Fruit fly (Drosophila melanogaster): ENCODE measurements around the gene Aven.

The Aven gene

DNA sequence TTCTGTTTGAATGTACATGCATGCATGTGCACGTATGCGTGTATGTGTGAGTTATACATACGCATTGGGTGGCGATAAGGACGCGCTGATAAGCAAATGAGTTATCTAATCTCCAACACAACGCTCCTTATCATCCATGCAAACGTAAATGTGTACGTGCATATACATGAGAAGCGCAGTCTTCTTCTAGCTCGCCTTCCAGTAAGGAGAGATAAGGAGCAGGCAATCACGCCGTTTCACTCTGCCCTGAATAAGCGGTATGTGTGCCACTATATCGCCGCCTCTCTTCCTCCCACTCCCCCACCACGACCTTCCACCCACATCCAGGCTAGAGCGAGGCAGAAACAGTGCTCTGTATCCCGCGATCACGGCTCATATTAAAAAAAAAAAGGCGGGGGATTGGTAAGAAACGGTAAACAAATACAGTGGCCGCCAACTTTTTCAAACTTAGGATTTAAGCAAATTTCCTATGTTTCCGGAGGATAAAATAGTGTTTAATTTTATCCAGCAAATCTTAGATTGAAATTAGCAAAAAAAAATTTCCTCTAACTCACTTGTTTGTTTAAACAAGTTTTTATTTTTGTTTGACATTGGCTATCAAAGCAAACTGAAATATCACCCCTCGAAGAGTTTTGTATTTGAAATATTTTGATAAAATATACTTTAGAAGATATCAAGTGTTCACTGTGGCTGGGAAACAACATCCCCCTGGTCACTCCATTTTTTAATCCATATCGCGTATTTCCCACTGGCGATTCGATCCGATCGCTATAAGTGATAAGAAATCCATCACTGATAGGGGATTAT lies 48.7 kb downstream of the Aven start (continued):
- no peak for TF ChIP-seq p53 (GFP tag; optimal IDR thresholded peaks at IDR 0.05)
- TF ChIP-seq CG1792 (GFP tag; optimal IDR thresholded peaks at IDR 0.05): no peak
- TF ChIP-seq CoRest (tag; optimal IDR thresholded peaks at IDR 0.05): peak; percentile 14
- TF ChIP-seq gro (GFP tag; optimal IDR thresholded peaks at IDR 0.05): no peak
- TF ChIP-seq lab (GFP tag; optimal IDR thresholded peaks at IDR 0.05): peak; percentile 3
- peak; percentile 68 for TF ChIP-seq CG1832 (GFP tag; optimal IDR thresholded peaks at IDR 0.05)
- no peak for TF ChIP-seq CG16779 (GFP tag; IDR thresholded peaks at IDR 0.05)
- TF ChIP-seq Bgb (GFP tag; IDR thresholded peaks at IDR 0.05; ENCODE audit: partially characterized antibody): peak; percentile 22; the same call in 1 of the 2 replicates
- no peak for TF ChIP-seq CG34422 (GFP tag; IDR thresholded peaks at IDR 0.05)
- no peak for TF ChIP-seq CG9876 (GFP tag; optimal IDR thresholded peaks at IDR 0.05)
- TF ChIP-seq CG15479 (GFP tag; optimal IDR thresholded peaks at IDR 0.05): peak; percentile 76
- peak; percentile 56 for TF ChIP-seq mirr (GFP tag; optimal IDR thresholded peaks at IDR 0.05)
- no peak for TF ChIP-seq Xrp1 (GFP tag; IDR thresholded peaks at IDR 0.05)
- no peak for TF ChIP-seq gcm (GFP tag; optimal IDR thresholded peaks at IDR 0.05)
- TF ChIP-seq Nf-YC (tag; optimal IDR thresholded peaks at IDR 0.05): no peak
- TF ChIP-seq CG11504 (tag; optimal IDR thresholded peaks at IDR 0.05): peak; percentile 24
- TF ChIP-seq CG7786 (GFP tag; optimal IDR thresholded peaks at IDR 0.05): peak; percentile 18
- no peak for TF ChIP-seq CG10147 (GFP tag; optimal IDR thresholded peaks at IDR 0.05)
- peak; percentile 35 for TF ChIP-seq Meics (GFP tag; optimal IDR thresholded peaks at IDR 0.05)
- peak; percentile 73 for TF ChIP-seq crol (GFP tag; IDR thresholded peaks at IDR 0.05)
- 0 out of 2 replicates have a peak, but pooled peaks have one; percentile 5 for TF ChIP-seq CG9932 (GFP tag; IDR thresholded peaks at IDR 0.05)
- no peak for TF ChIP-seq Hr78 (GFP tag; optimal IDR thresholded peaks at IDR 0.05)
- peak; percentile 86 for TF ChIP-seq grn (GFP tag; optimal IDR thresholded peaks at IDR 0.05)
- TF ChIP-seq Rfx (GFP tag; IDR thresholded peaks at IDR 0.05): no peak
- TF ChIP-seq caup (GFP tag; optimal IDR thresholded peaks at IDR 0.05; ENCODE audit: severe bottlenecking): peak; percentile 15
- no peak for TF ChIP-seq lmd (GFP tag; IDR thresholded peaks at IDR 0.05)
- TF ChIP-seq Sin3A (optimal IDR thresholded peaks at IDR 0.05): no peak
- peak; percentile 12 for TF ChIP-seq Hr3 (GFP tag; optimal IDR thresholded peaks at IDR 0.05)
- TF ChIP-seq CG12659 (GFP tag; optimal IDR thresholded peaks at IDR 0.05): peak; percentile 18
- TF ChIP-seq CG4424 (GFP tag; optimal IDR thresholded peaks at IDR 0.05): peak; percentile 23
- TF ChIP-seq CG8359 (GFP tag; optimal IDR thresholded peaks at IDR 0.05; ENCODE audit: borderline replicate concordance): no peak
- peak; percentile 66 for TF ChIP-seq cg (GFP tag; optimal IDR thresholded peaks at IDR 0.05)
- TF ChIP-seq Sox102F (GFP tag; optimal IDR thresholded peaks at IDR 0.05): peak; percentile 4
- TF ChIP-seq CG8944 (GFP tag; optimal IDR thresholded peaks at IDR 0.05): no peak
- TF ChIP-seq wdn (GFP tag; IDR thresholded peaks at IDR 0.05): no peak
- TF ChIP-seq sim (GFP tag; IDR thresholded peaks at IDR 0.05): no peak
- TF ChIP-seq CG18262 (tag; optimal IDR thresholded peaks at IDR 0.05): no peak
- TF ChIP-seq sug (tag; optimal IDR thresholded peaks at IDR 0.05): peak; percentile 31
- TF ChIP-seq ftz-f1 (GFP tag; optimal IDR thresholded peaks at IDR 0.05): peak; percentile 14
- TF ChIP-seq sna (GFP tag; IDR thresholded peaks at IDR 0.05; ENCODE audit: partially characterized antibody): no peak
- TF ChIP-seq sens (GFP tag): peak; percentile 84
- no peak for TF ChIP-seq cwo (GFP tag; optimal IDR thresholded peaks at IDR 0.05)
- TF ChIP-seq CG10431 (GFP tag; optimal IDR thresholded peaks at IDR 0.05): peak; percentile 74
- no peak for TF ChIP-seq hbn (GFP tag; IDR thresholded peaks at IDR 0.05; ENCODE audit: partially characterized antibody)
- no peak for TF ChIP-seq Ravus (GFP tag; IDR thresholded peaks at IDR 0.05)
- TF ChIP-seq sd (tag; optimal IDR thresholded peaks at IDR 0.05): no peak
- TF ChIP-seq row (GFP tag; IDR thresholded peaks at IDR 0.05): peak; percentile 28; the same call in 1 of the 3 replicates
